Worm (Caenorhabditis elegans) whole organism, midembryonic: ENCODE measurements around the gene F31E9.3.

Experiments used
- T22C8.4 ChIP-seq: fragments of 200-800 bp; sonication (Bioruptor generic); IDR thresholded peaks from 2 replicates; pipeline ENCODE4 v1.3.6; 2022; ENCODE audit warnings: missing genetic modification characterization, missing compliant biosample characterization
- flt-1 ChIP-seq: fragments of 200-800 bp; sonication (Bioruptor generic); IDR thresholded peaks from 2 replicates; pipeline ENCODE4 v1.3.6; 2022; ENCODE audit warnings: missing genetic modification characterization, missing compliant biosample characterization
- med-1 ChIP-seq: sonication (generic microtip); optimal IDR thresholded peaks from 2 replicates; lab custom pipeline; 2017; ENCODE audit warnings: missing genetic modification characterization, mild to moderate bottlenecking, missing compliant biosample characterization, antibody characterized with exemption, missing genetic modification reagents; ENCODE audit not compliant: insufficient read depth
- ref-1 ChIP-seq: fragments of 200-800 bp; sonication (Bioruptor generic); conservative IDR thresholded peaks from 2 replicates; pipeline ENCODE4 v1.3.6; 2022; ENCODE audit warnings: missing genetic modification reagents, missing genetic modification characterization, missing compliant biosample characterization
- ztf-23 ChIP-seq: fragments of 200-800 bp; sonication (Bioruptor generic); IDR thresholded peaks from 2 replicates; pipeline ENCODE4 v1.3.6; 2022; ENCODE audit warnings: missing genetic modification reagents, missing genetic modification characterization, missing compliant biosample characterization
- ztf-29 ChIP-seq: fragments of 200-800 bp; sonication (Bioruptor generic); IDR thresholded peaks from 2 replicates; pipeline ENCODE4 v1.3.6; 2022; ENCODE audit warnings: missing genetic modification reagents, missing genetic modification characterization, missing compliant biosample characterization

ce11 chrV:17327867-17328266, 5.5 kb downstream of the F31E9.3 start, which contains the start of gene sdz-16:
- no peak for TF ChIP-seq T22C8.4 (GFP tag; lab: Robert Waterston, UW)
- TF ChIP-seq flt-1 (GFP tag; lab: Robert Waterston, UW) = no peak
- no peak for TF ChIP-seq ref-1
- no peak for TF ChIP-seq med-1
- no peak for TF ChIP-seq ztf-23
- no peak for TF ChIP-seq ztf-29 (GFP tag; lab: Robert Waterston, UW)
